Fruit fly (Drosophila melanogaster) S2 (cell line): ENCODE results near the gene Exd2.

Experiments
- CG8478 ChIP-seq: fragments of >200 bp; optimal IDR thresholded peaks from 2 replicates; lab custom pipeline; 2018
- CTCF ChIP-seq, 2 experiments: fragments of >200 bp; optimal IDR thresholded peaks; 2 replicates each; lab custom pipeline; 2018

DNA sequence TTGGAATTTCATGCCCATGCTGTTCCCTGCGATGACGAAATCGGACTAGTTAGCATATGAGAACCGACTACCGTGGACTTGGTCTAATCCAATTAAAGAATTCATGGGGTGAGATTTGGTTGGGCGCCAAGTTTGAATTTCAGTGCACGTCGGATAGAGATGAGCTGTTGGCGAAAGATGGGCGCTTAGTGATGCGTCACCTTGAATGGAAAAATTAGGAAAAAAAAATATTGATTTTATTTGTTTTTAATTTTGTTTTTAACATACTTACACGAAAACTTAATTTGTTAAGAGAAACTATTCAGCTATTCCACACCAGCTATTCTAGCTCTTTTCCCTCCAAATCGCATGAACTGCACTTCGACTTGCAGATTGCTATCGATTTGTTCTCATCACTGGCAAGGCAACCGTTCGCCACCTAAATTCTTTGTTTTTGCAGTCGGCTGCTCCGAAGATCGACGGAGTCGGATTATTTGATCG is 13.8 kb downstream of the Exd2 start, which contains the start of the genes ninaG and Sptz:
- TF ChIP-seq CG8478 (lab: Kevin White, UChicago) (no peak), CTCF (optimal IDR thresholded peaks at IDR 0.05; lab: Kevin White, UChicago) (no peak)
